Worm (Caenorhabditis elegans): ENCODE results near the gene F53C11.5.
A peak's percentile ranks its signal among the peaks of the same experiment; 100 is the strongest.

F53C11.5 gene

ce11 chrV:13744901-13745300, 42.4 kb upstream of the F53C11.5 start, which contains the start of gene F35E12.9:
F35E12.9 (minus strand) TSS chrV:13745127.
- TF ChIP-seq snpc-1.2 (GFP tag; IDR thresholded peaks at IDR 0.05) (no peak), nhr-111 (GFP tag; optimal IDR thresholded peaks at IDR 0.05) (no peak), ztf-11 (tag; optimal IDR thresholded peaks at IDR 0.05) (no peak), mdt-29 (GFP tag; IDR thresholded peaks at IDR 0.05) (no peak), nhr-102 (tag; optimal IDR thresholded peaks at IDR 0.05) (peak; percentile 24), F26F4.8 (GFP tag; conservative IDR thresholded peaks at IDR 0.05) (no peak), hlh-11 (tag; optimal IDR thresholded peaks at IDR 0.05) (peak; percentile 59), nhr-77 (tag; optimal IDR thresholded peaks at IDR 0.05) (peak; percentile 35), snpc-4 (tag; optimal IDR thresholded peaks at IDR 0.05) (no peak), lin-39 (tag; optimal IDR thresholded peaks at IDR 0.05) (no peak), dmd-6 (GFP tag; IDR thresholded peaks at IDR 0.05) (peak; percentile 81), mxl-3 (GFP tag; optimal IDR thresholded peaks at IDR 0.05) (no peak), mep-1 (tag; optimal IDR thresholded peaks at IDR 0.05) (peak; percentile 23), php-3 (GFP tag; IDR thresholded peaks at IDR 0.05) (peak; percentile 78), aha-1 (tag) (peak; percentile 85), lin-1 (GFP tag; IDR thresholded peaks at IDR 0.05) (no peak), T26A8.4 (GFP tag; IDR thresholded peaks at IDR 0.05) (no peak), nhr-28 (tag; optimal IDR thresholded peaks at IDR 0.05) (peak; percentile 83), nhr-6 (tag; optimal IDR thresholded peaks at IDR 0.05) (peak; percentile 45), nhr-48 (tag; optimal IDR thresholded peaks at IDR 0.05) (peak; percentile 33), dve-1 (tag; optimal IDR thresholded peaks at IDR 0.05; ENCODE audit: insufficient read depth) (peak; percentile 87), hif-1 (tag; optimal IDR thresholded peaks at IDR 0.05) (no peak), tag-97 (GFP tag; IDR thresholded peaks at IDR 0.05) (no peak), Y105C5A.15 (GFP tag; IDR thresholded peaks at IDR 0.05) (no peak), nhr-42 (GFP tag; IDR thresholded peaks at IDR 0.05) (no peak), dmd-8 (GFP tag; IDR thresholded peaks at IDR 0.05) (no peak), ceh-44 (GFP tag; IDR thresholded peaks at IDR 0.05) (no peak), gei-8 (GFP tag; optimal IDR thresholded peaks at IDR 0.05) (no peak), ces-1 (GFP tag; optimal IDR thresholded peaks at IDR 0.05) (no peak), daf-16 (GFP tag; optimal IDR thresholded peaks at IDR 0.05) (no peak), daf-16 (tag; optimal IDR thresholded peaks at IDR 0.05) (peak; percentile 85), ceh-32 (tag; optimal IDR thresholded peaks at IDR 0.05; ENCODE audit: poor library complexity) (no peak), pqm-1 (tag; optimal IDR thresholded peaks at IDR 0.05) (peak; percentile 98), zip-2 (tag; optimal IDR thresholded peaks at IDR 0.05) (peak; percentile 16)

- TF ChIP-seq aha-1 (tag) (peak; percentile 69), unc-130 (GFP tag; optimal IDR thresholded peaks at IDR 0.05) (no peak), R02D3.7 (tag; optimal IDR thresholded peaks at IDR 0.05) (no peak), nhr-6 (tag; optimal IDR thresholded peaks at IDR 0.05) (no peak), ztf-11 (tag; optimal IDR thresholded peaks at IDR 0.05) (no peak), nhr-42 (GFP tag; IDR thresholded peaks at IDR 0.05) (no peak), dpl-1 (GFP tag; optimal IDR thresholded peaks at IDR 0.05) (no peak), dmd-8 (GFP tag; IDR thresholded peaks at IDR 0.05) (no peak), lin-15B (tag; optimal IDR thresholded peaks at IDR 0.05) (no peak), sdz-12 (GFP tag; optimal IDR thresholded peaks at IDR 0.05) (no peak), lir-3 (tag; optimal IDR thresholded peaks at IDR 0.05) (no peak), pqm-1 (tag; optimal IDR thresholded peaks at IDR 0.05) (no peak), ces-1 (GFP tag; optimal IDR thresholded peaks at IDR 0.05) (no peak), unc-62 (GFP tag; optimal IDR thresholded peaks at IDR 0.05 in 1 of 2) (peak in 1 of 2 experiments; percentile 37), unc-62 (tag; optimal IDR thresholded peaks at IDR 0.05) (no peak), nhr-102 (tag; optimal IDR thresholded peaks at IDR 0.05) (no peak), set-16 (GFP tag; IDR thresholded peaks at IDR 0.05) (no peak)
These were observed 38.7 kb upstream of the F53C11.5 start, which contains the start of gene F35E12.10 for ce11 chrV:13748658-13749057. F35E12.10 (minus strand) TSS chrV:13748758.
